Worm (Caenorhabditis elegans): ENCODE data around the gene dsl-6.
"Not testable (repeated sequence)": the region's sequence is repeated elsewhere in the genome, so short reads cannot be mapped to it uniquely, and the experiment has no call there.

DNA sequence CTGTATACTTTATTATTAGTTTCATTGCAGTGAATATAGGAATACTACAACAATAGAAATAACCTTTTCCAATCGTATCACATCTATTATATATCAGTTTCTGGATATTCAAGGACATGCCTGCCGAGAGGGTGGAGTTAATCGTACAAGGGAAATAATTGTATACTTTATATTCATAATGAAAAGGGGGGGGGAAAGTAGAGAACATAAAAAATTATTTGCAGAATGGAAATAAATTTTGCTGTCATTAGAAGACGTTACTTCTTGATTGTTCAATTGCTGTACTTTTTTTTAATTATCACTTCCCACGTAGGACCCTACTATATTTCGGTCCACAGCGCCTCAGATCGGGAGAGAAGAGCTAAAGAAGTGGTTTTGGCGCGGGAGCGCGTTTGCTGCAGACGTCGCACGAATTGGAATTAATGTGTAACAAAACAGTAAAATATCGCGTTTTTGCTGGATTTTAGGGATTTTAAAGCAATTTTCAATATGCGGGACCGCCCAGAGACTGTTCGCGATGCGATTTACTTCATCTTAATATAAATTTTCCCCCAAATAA, at the start of gene dsl-6:
- not testable (repeated sequence) for TF ChIP-seq ama-1 (optimal IDR thresholded peaks at IDR 0.05); ama-1 (GFP tag; optimal IDR thresholded peaks at IDR 0.05); ceh-27 (GFP tag; optimal IDR thresholded peaks at IDR 0.05); atf-7 (tag; optimal IDR thresholded peaks at IDR 0.05); Y79H2A.3 (GFP tag; conservative IDR thresholded peaks at IDR 0.05); F57A8.1 (GFP tag; optimal IDR thresholded peaks at IDR 0.05); ceh-79 (tag; optimal IDR thresholded peaks at IDR 0.05); egrh-3 (GFP tag; IDR thresholded peaks at IDR 0.05); ceh-91 (GFP tag; IDR thresholded peaks at IDR 0.05); lag-1 (GFP tag; IDR thresholded peaks at IDR 0.05); snpc-1.1 (tag; optimal IDR thresholded peaks at IDR 0.05; ENCODE audit: insufficient read depth); chd-7 (tag; optimal IDR thresholded peaks at IDR 0.05)
